Worm (Caenorhabditis elegans) whole organism, L4 larva: ENCODE measurements around the gene F09G2.1.

Source experiments
- ZK337.2 ChIP-seq: fragments of 200-800 bp; sonication (Bioruptor generic); IDR thresholded peaks from 2 replicates; pipeline ENCODE4 v1.3.6; 2022; ENCODE audit warnings: missing genetic modification reagents, missing genetic modification characterization, missing compliant biosample characterization
- aly-2 ChIP-seq: sonication (generic microtip); optimal IDR thresholded peaks from 2 replicates; lab custom pipeline; 2018; ENCODE audit warnings: missing biosample characterization, missing genetic modification characterization
- ceh-44 ChIP-seq: fragments of 200-800 bp; sonication (Bioruptor generic); IDR thresholded peaks from 2 replicates; pipeline ENCODE4 v1.3.6; 2022; ENCODE audit warnings: missing genetic modification reagents, missing genetic modification characterization, missing compliant biosample characterization
- ceh-62 ChIP-seq: sonication (generic microtip); optimal IDR thresholded peaks from 2 replicates; lab custom pipeline; 2017; ENCODE audit warnings: missing biosample characterization, missing genetic modification characterization
- ces-1 ChIP-seq: fragments of 150-350 bp; sonication (generic microtip); optimal IDR thresholded peaks from 4 replicates; lab custom pipeline; 2014; ENCODE audit warnings: missing biosample characterization, missing genetic modification reagents, missing genetic modification characterization
- lin-13 ChIP-seq: fragments of 150-350 bp; optimal IDR thresholded peaks from 2 replicates; lab custom pipeline; 2014; ENCODE audit warnings: missing biosample characterization, missing genetic modification reagents, missing genetic modification characterization
- lsy-2 ChIP-seq, 2 experiments: fragments of 150-350 bp in 1 of 2; sonication (generic microtip) in 1 of 2; optimal IDR thresholded peaks; 2 replicates each; lab custom pipeline; 2014 to 2017; ENCODE audit warnings: missing biosample characterization in 2 of 2, missing genetic modification characterization in 2 of 2
- madf-9 ChIP-seq: fragments of 200-800 bp; sonication (Bioruptor generic); conservative IDR thresholded peaks from 2 replicates; pipeline ENCODE4 v1.3.6; 2022; ENCODE audit warnings: missing genetic modification reagents, missing genetic modification characterization, missing compliant biosample characterization
- mxl-3 ChIP-seq: fragments of 200-800 bp; sonication (Bioruptor generic); optimal IDR thresholded peaks from 2 replicates; lab custom pipeline; 2018; ENCODE audit warnings: mild to moderate bottlenecking, missing genetic modification characterization, missing compliant biosample characterization
- nhr-77 ChIP-seq: fragments of 150-350 bp; optimal IDR thresholded peaks from 2 replicates; lab custom pipeline; 2014; ENCODE audit warnings: missing biosample characterization, missing genetic modification characterization
- pha-4 ChIP-seq, 2 experiments: fragments of 150-350 bp in 1 of 2; fragments of 200-800 bp in 1 of 2; sonication (Bioruptor generic) in 1 of 2; IDR thresholded peaks in 1 of 2; optimal IDR thresholded peaks in 1 of 2; 2 replicates each; pipeline versions ENCODE4 v1.3.6 to Lab custom; 2014 to 2022; ENCODE audit warnings: missing genetic modification characterization in 2 of 2, missing genetic modification reagents in 2 of 2, missing biosample characterization in 1 of 2, missing compliant biosample characterization in 1 of 2
- ztf-11 ChIP-seq: fragments of 150-350 bp; optimal IDR thresholded peaks from 2 replicates; lab custom pipeline; 2014; ENCODE audit warnings: missing biosample characterization, missing genetic modification characterization

DNA sequence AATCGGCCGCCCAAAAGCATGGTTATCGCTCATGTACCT lies 36.9 kb downstream of the F09G2.1 start, which contains the start of gene hpo-9:
- TF ChIP-seq lin-13 (GFP tag; lab: Kevin White, UChicago) (no peak), lsy-2 (tag; optimal IDR thresholded peaks at IDR 0.05; lab: Kevin White, UChicago) (no peak), ZK337.2 (GFP tag; lab: Robert Waterston, UW) (no peak), ces-1 (GFP tag; lab: Kevin White, UChicago) (no peak), pha-4 (GFP tag; IDR thresholded peaks at IDR 0.05; lab: Robert Waterston, UW) (no peak), pha-4 (tag; optimal IDR thresholded peaks at IDR 0.05; lab: Kevin White, UChicago) (no peak), ceh-44 (GFP tag; lab: Robert Waterston, UW) (no peak), aly-2 (tag; lab: Kevin White, UChicago) (no peak), ztf-11 (no peak), mxl-3 (GFP tag; lab: Kevin White, UChicago) (no peak), ceh-62 (tag; lab: Kevin White, UChicago) (no peak), madf-9 (GFP tag; lab: Robert Waterston, UW) (no peak), nhr-77 (tag; lab: Kevin White, UChicago) (no peak)
